Fruit fly (Drosophila melanogaster) whole organism, embryonic: ENCODE data around the gene CG43759.

Experiments used
- Abd-B ChIP-seq: fragments of 200-800 bp; sonication (Bioruptor generic); optimal IDR thresholded peaks from 2 replicates; lab custom pipeline; 2018; ENCODE audit warnings: missing biosample characterization, mild to moderate bottlenecking, missing genetic modification characterization, moderate library complexity
- Atf-2 ChIP-seq: fragments of 200-800 bp; sonication (Bioruptor generic); optimal IDR thresholded peaks from 2 replicates; lab custom pipeline; 2016; ENCODE audit warnings: missing biosample characterization, missing genetic modification characterization
- CG1024 ChIP-seq: fragments of 200-800 bp; sonication (Bioruptor generic); IDR thresholded peaks from 2 replicates; pipeline ENCODE4 v1.3.6; 2022; ENCODE audit warnings: missing biosample characterization, missing genetic modification characterization
- CG12942 ChIP-seq: fragments of 200-800 bp; sonication (Bioruptor generic); optimal IDR thresholded peaks from 3 replicates; lab custom pipeline; 2016; ENCODE audit warnings: missing biosample characterization, missing genetic modification characterization
- CG17359 ChIP-seq: fragments of 200-800 bp; sonication (Bioruptor generic); optimal IDR thresholded peaks from 3 replicates; lab custom pipeline; 2018; ENCODE audit warnings: missing biosample characterization, mild to moderate bottlenecking, missing genetic modification characterization, moderate library complexity
- CG18599 ChIP-seq: fragments of 200-800 bp; sonication (Bioruptor generic); optimal IDR thresholded peaks from 3 replicates; lab custom pipeline; 2017; ENCODE audit warnings: missing biosample characterization, missing genetic modification characterization, mild to moderate bottlenecking, moderate library complexity, missing genetic modification reagents
- CG2120 ChIP-seq: fragments of 200-800 bp; sonication (Bioruptor generic); optimal IDR thresholded peaks from 3 replicates; lab custom pipeline; 2016; ENCODE audit warnings: missing biosample characterization, missing genetic modification characterization
- CG2129 ChIP-seq: fragments of 200-800 bp; sonication (Bioruptor generic); IDR thresholded peaks from 2 replicates; pipeline ENCODE4 v1.3.6; 2022; ENCODE audit warnings: missing biosample characterization, missing genetic modification characterization; ENCODE audit not compliant: partially characterized antibody
- CG2889 ChIP-seq: fragments of 200-800 bp; sonication (Bioruptor generic); IDR thresholded peaks from 3 replicates; pipeline ENCODE4 v1.3.6; 2022; ENCODE audit warnings: missing biosample characterization, missing genetic modification characterization
- CG30403 ChIP-seq: fragments of 200-800 bp; sonication (Bioruptor generic); optimal IDR thresholded peaks from 3 replicates; lab custom pipeline; 2016; ENCODE audit warnings: missing biosample characterization, missing genetic modification characterization
- CG31441 ChIP-seq: fragments of 200-800 bp; sonication (Bioruptor generic); IDR thresholded peaks from 2 replicates; pipeline ENCODE4 v1.3.6; 2022; ENCODE audit warnings: missing biosample characterization, missing genetic modification characterization
- CG3163 ChIP-seq: fragments of 200-800 bp; sonication (Bioruptor generic); optimal IDR thresholded peaks from 3 replicates; lab custom pipeline; 2016; ENCODE audit warnings: missing biosample characterization, missing genetic modification characterization
- CG3726 ChIP-seq: fragments of 200-800 bp; sonication (Bioruptor generic); IDR thresholded peaks from 3 replicates; pipeline ENCODE4, ENCODE4 v1.3.6; 2022; ENCODE audit warnings: missing biosample characterization, missing genetic modification characterization
- CG4282 ChIP-seq: fragments of 200-800 bp; sonication (Bioruptor generic); optimal IDR thresholded peaks from 2 replicates; lab custom pipeline; 2016; ENCODE audit warnings: missing biosample characterization, missing genetic modification characterization
- CG6689 ChIP-seq: fragments of 200-800 bp; sonication (Bioruptor generic); IDR thresholded peaks from 2 replicates; pipeline ENCODE4 v1.3.6; 2022; ENCODE audit warnings: missing biosample characterization, missing genetic modification characterization
- CG8388 ChIP-seq: fragments of 200-800 bp; sonication (Bioruptor generic); optimal IDR thresholded peaks from 2 replicates; lab custom pipeline; 2019; ENCODE audit warnings: missing biosample characterization, mild to moderate bottlenecking, missing genetic modification characterization, moderate library complexity
- Dad ChIP-seq: fragments of 200-800 bp; sonication (Bioruptor generic); optimal IDR thresholded peaks from 3 replicates; lab custom pipeline; 2016; ENCODE audit warnings: missing biosample characterization, missing genetic modification characterization
- Dll ChIP-seq: fragments of 200-800 bp; sonication (Bioruptor generic); IDR thresholded peaks from 4 replicates; pipeline ENCODE4 v1.3.6; 2022; ENCODE audit warnings: missing biosample characterization, missing genetic modification characterization; ENCODE audit not compliant: partially characterized antibody
- Drgx ChIP-seq: fragments of 200-800 bp; sonication (Bioruptor generic); IDR thresholded peaks from 2 replicates; pipeline ENCODE4 v1.3.6; 2022; ENCODE audit warnings: missing biosample characterization, missing genetic modification characterization
- Ets65A ChIP-seq: fragments of 200-800 bp; sonication (Bioruptor generic); peaks from one replicate; lab custom pipeline; 2016; ENCODE audit warnings: missing biosample characterization, missing genetic modification characterization
- Hr39 ChIP-seq: fragments of >200 bp; optimal IDR thresholded peaks from 2 replicates; lab custom pipeline; 2017
- MTF-1 ChIP-seq: fragments of 200-800 bp; sonication (Bioruptor generic); optimal IDR thresholded peaks from 2 replicates; lab custom pipeline; 2018; ENCODE audit warnings: missing biosample characterization, mild to moderate bottlenecking, missing genetic modification characterization, borderline replicate concordance
- Max ChIP-seq: fragments of 200-800 bp; sonication (Bioruptor generic); optimal IDR thresholded peaks from 2 replicates; lab custom pipeline; 2016; ENCODE audit warnings: missing biosample characterization, mild to moderate bottlenecking, missing genetic modification characterization
- Oaz ChIP-seq: fragments of 200-800 bp; sonication (Bioruptor generic); IDR thresholded peaks from 2 replicates; pipeline ENCODE4 v1.3.6; 2022; ENCODE audit warnings: missing biosample characterization, missing genetic modification characterization
- Scr ChIP-seq: fragments of 200-800 bp; sonication (Bioruptor generic); IDR thresholded peaks from 2 replicates; pipeline ENCODE4 v1.3.6; 2022; ENCODE audit warnings: missing biosample characterization, missing genetic modification characterization; ENCODE audit not compliant: partially characterized antibody
- Sox102F ChIP-seq: fragments of 200-800 bp; sonication (Bioruptor generic); optimal IDR thresholded peaks from 2 replicates; lab custom pipeline; 2018; ENCODE audit warnings: missing biosample characterization, mild to moderate bottlenecking, missing genetic modification characterization, moderate library complexity
- Stat92E ChIP-seq, 3 experiments: fragments of >200 bp in 2 of 3; fragments of 200-800 bp in 1 of 3; sonication (Bioruptor generic) in 1 of 3; optimal IDR thresholded peaks; 2 replicates each; lab custom pipeline; 2017 to 2019; ENCODE audit warnings: missing biosample characterization in 3 of 3, missing genetic modification characterization in 3 of 3, mild to moderate bottlenecking in 1 of 3, moderate library complexity in 1 of 3
- Xrp1 ChIP-seq: fragments of 200-800 bp; sonication (Bioruptor generic); IDR thresholded peaks from 2 replicates; pipeline ENCODE4 v1.3.6; 2022; ENCODE audit warnings: missing biosample characterization, missing genetic modification characterization
- ash1 ChIP-seq: fragments of 200-800 bp; sonication (Bioruptor generic); optimal IDR thresholded peaks from 2 replicates; lab custom pipeline; 2018; ENCODE audit warnings: missing biosample characterization, mild to moderate bottlenecking, missing genetic modification characterization
- bab2 ChIP-seq: fragments of 200-800 bp; sonication (Bioruptor generic); optimal IDR thresholded peaks from 2 replicates; lab custom pipeline; 2016; ENCODE audit warnings: missing biosample characterization, missing genetic modification characterization
- bsh ChIP-seq, 2 experiments: fragments of 200-800 bp; sonication (Bioruptor generic); optimal IDR thresholded peaks; 2 replicates each; lab custom pipeline; 2017 to 2018; ENCODE audit warnings: mild to moderate bottlenecking in 2 of 2, missing biosample characterization in 2 of 2, missing genetic modification characterization in 2 of 2, moderate library complexity in 1 of 2
- crol ChIP-seq: fragments of 200-800 bp; sonication (Bioruptor generic); IDR thresholded peaks from 2 replicates; pipeline ENCODE4 v1.3.6; 2022; ENCODE audit warnings: missing biosample characterization, missing genetic modification characterization
- da ChIP-seq: fragments of 200-800 bp; sonication (Bioruptor generic); optimal IDR thresholded peaks from 2 replicates; lab custom pipeline; 2016; ENCODE audit warnings: missing biosample characterization, missing genetic modification characterization
- dm ChIP-seq: fragments of 200-800 bp; sonication (Bioruptor generic); optimal IDR thresholded peaks from 3 replicates; lab custom pipeline; 2016; ENCODE audit warnings: missing biosample characterization, missing genetic modification characterization
- fd102C ChIP-seq: fragments of 200-800 bp; sonication (Bioruptor generic); optimal IDR thresholded peaks from 2 replicates; lab custom pipeline; 2018; ENCODE audit warnings: missing biosample characterization, mild to moderate bottlenecking, missing genetic modification characterization, moderate library complexity
- fd96Cb ChIP-seq: fragments of 200-800 bp; sonication (Bioruptor generic); optimal IDR thresholded peaks from 2 replicates; lab custom pipeline; 2018; ENCODE audit warnings: missing biosample characterization, mild to moderate bottlenecking, missing genetic modification characterization, moderate library complexity
- grn ChIP-seq: fragments of 200-800 bp; sonication (Bioruptor generic); optimal IDR thresholded peaks from 3 replicates; lab custom pipeline; 2017; ENCODE audit warnings: missing biosample characterization, missing genetic modification characterization
- jing ChIP-seq: fragments of 200-800 bp; sonication (Bioruptor generic); optimal IDR thresholded peaks from 2 replicates; lab custom pipeline; 2018; ENCODE audit warnings: missing biosample characterization, mild to moderate bottlenecking, missing genetic modification characterization
- lmd ChIP-seq: fragments of 200-800 bp; sonication (Bioruptor generic); IDR thresholded peaks from 2 replicates; pipeline ENCODE4 v1.3.6; 2022; ENCODE audit warnings: missing biosample characterization, missing genetic modification characterization
- otp ChIP-seq: fragments of 200-800 bp; sonication (Bioruptor generic); IDR thresholded peaks from 3 replicates; pipeline ENCODE4, ENCODE4 v1.3.6; 2022; ENCODE audit warnings: missing biosample characterization, missing genetic modification characterization
- peb ChIP-seq: fragments of 200-800 bp; sonication (Bioruptor generic); IDR thresholded peaks from 2 replicates; pipeline ENCODE4 v1.3.6; 2022; ENCODE audit warnings: missing biosample characterization, missing genetic modification characterization
- prd ChIP-seq, 3 experiments: fragments of >200 bp in 2 of 3; fragments of 200-800 bp in 1 of 3; sonication (Bioruptor generic) in 1 of 3; optimal IDR thresholded peaks in 2 of 3; IDR thresholded peaks in 1 of 3; 2 replicates in 2 of 3; 3 replicates in 1 of 3; pipeline versions ENCODE4 v1.3.6 to Lab custom; 2017 to 2022; ENCODE audit warnings: missing biosample characterization in 1 of 3, missing genetic modification characterization in 1 of 3
- psq ChIP-seq: fragments of 200-800 bp; sonication (Bioruptor generic); optimal IDR thresholded peaks from 2 replicates; lab custom pipeline; 2017; ENCODE audit warnings: missing biosample characterization, missing genetic modification characterization
- rib ChIP-seq: fragments of 200-800 bp; sonication (Bioruptor generic); IDR thresholded peaks from 2 replicates; pipeline ENCODE4 v1.3.6; 2022; ENCODE audit warnings: missing biosample characterization, missing genetic modification characterization
- sens ChIP-seq: fragments of 200-800 bp; sonication (Bioruptor generic); peaks from one replicate; lab custom pipeline; 2016; ENCODE audit warnings: missing biosample characterization, missing genetic modification characterization
- ttk ChIP-seq: fragments of 200-800 bp; sonication (Bioruptor generic); IDR thresholded peaks from 2 replicates; pipeline ENCODE4 v2.1.2; 2022; ENCODE audit warnings: missing biosample characterization, missing genetic modification characterization
- zf30C ChIP-seq: fragments of 200-800 bp; sonication (Bioruptor generic); optimal IDR thresholded peaks from 3 replicates; lab custom pipeline; 2018; ENCODE audit warnings: missing biosample characterization, mild to moderate bottlenecking, missing genetic modification characterization

CG43759 gene

DNA sequence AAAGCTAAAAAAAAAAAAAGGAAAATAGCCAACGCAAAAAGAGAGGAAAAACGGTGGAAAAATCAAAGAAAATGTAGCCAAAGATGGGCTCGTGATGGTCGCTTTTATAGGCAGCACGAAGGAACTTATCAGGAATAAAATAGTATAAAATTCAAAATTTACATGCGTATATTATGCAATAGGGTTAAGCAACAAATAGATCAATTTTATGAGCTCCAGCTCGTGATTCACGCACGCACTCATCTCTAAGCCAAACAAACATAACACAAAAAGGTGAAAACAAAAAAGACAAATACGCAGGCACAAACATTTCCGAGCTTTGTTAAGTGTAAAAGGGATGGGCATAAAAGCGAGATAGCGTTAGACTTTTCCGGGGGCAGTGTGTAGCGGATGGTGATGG lies 78.7 kb downstream of the CG43759 start (continued):
- TF ChIP-seq Abd-B (peak; percentile 14), Scr (GFP tag; lab: Robert Waterston, UW) (peak; percentile 63)

DNA sequence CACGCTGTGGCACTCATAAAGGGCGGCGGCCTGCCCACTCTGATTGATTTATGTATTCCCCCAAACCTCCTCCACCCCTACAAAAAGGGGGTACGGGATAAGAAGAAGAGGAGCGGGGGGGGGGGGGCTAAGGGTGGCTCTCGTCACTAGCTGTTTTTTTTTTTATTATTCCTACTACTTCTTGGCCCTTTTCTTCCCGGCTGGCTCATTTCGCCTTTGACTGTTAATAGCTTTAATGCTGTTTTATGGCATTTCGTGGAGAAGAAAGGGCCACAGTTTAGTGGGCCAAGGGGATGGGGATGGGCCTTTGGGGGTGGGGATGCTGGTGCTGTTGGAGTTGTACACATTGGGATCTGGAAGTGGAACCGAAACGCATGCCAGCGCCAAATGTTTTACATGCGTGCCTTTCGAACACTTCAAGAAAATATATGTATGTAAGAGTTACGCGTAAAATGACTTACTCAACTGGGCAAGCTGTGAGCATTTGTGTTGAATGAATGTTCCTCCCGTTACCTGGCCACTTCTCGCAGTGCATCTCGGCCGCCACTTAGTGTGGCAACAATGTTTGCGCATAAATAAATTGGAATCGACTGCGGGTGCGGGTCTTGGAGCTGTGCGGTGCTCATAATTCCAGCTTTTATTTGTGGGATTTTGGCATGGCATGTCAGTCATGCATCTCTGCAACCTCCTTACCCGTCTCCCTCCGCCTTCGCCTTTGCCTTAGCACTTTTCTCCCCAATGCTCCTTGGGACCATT lies 80.2 kb downstream of the CG43759 start:
- TF ChIP-seq rib: no peak
- TF ChIP-seq CG2120: no peak
- TF ChIP-seq CG3163 (GFP tag; lab: Kevin White, UChicago): no peak
- TF ChIP-seq CG3726: no peak
- TF ChIP-seq CG2889 (GFP tag; lab: Robert Waterston, UW): no peak
- peak in 1 of 2 experiments; percentile 21 for TF ChIP-seq bsh (GFP tag; optimal IDR thresholded peaks at IDR 0.05; lab: Kevin White, UChicago)
- peak; percentile 65 for TF ChIP-seq sens (GFP tag; lab: Kevin White, UChicago)
- TF ChIP-seq fd96Cb (tag; lab: Kevin White, UChicago): peak; percentile 8
- peak; percentile 42 for TF ChIP-seq CG17359
- TF ChIP-seq bab2 (GFP tag; lab: Kevin White, UChicago): no peak
- TF ChIP-seq CG2129 (GFP tag; lab: Robert Waterston, UW): no peak
- TF ChIP-seq ttk: peak; percentile 20; the same call in 1 of the 2 replicates
- TF ChIP-seq Xrp1 (GFP tag; lab: Robert Waterston, UW): peak; percentile 39; the same call in 1 of the 2 replicates
- TF ChIP-seq lmd (GFP tag; lab: Robert Waterston, UW): 0 out of 2 replicates have a peak, but pooled peaks have one; percentile 5
- no peak for TF ChIP-seq CG6689 (GFP tag; lab: Robert Waterston, UW)
- no peak for TF ChIP-seq da (GFP tag; lab: Kevin White, UChicago)
- no peak for TF ChIP-seq dm (GFP tag; lab: Kevin White, UChicago)
- no peak for TF ChIP-seq Stat92E (GFP tag; optimal IDR thresholded peaks at IDR 0.05; lab: Kevin White, UChicago)
- TF ChIP-seq grn (GFP tag; lab: Kevin White, UChicago): no peak
- no peak for TF ChIP-seq CG4282 (GFP tag; lab: Kevin White, UChicago)
- 0 out of 2 replicates have a peak, but pooled peaks have one; percentile 25 for TF ChIP-seq CG1024 (GFP tag; lab: Robert Waterston, UW)
- TF ChIP-seq CG30403 (GFP tag; lab: Kevin White, UChicago): no peak
- TF ChIP-seq CG8388 (GFP tag; lab: Kevin White, UChicago): no peak
- TF ChIP-seq Hr39 (lab: Kevin White, UChicago): no peak
- no peak for TF ChIP-seq peb (GFP tag; lab: Robert Waterston, UW)
- no peak for TF ChIP-seq Ets65A (GFP tag; lab: Kevin White, UChicago)
- TF ChIP-seq Oaz (GFP tag; lab: Robert Waterston, UW): no peak
- TF ChIP-seq Dad (GFP tag; lab: Kevin White, UChicago): no peak
- no peak for TF ChIP-seq Drgx (GFP tag; lab: Robert Waterston, UW)
- no peak for TF ChIP-seq Atf-2 (GFP tag; lab: Kevin White, UChicago)
- TF ChIP-seq Abd-B: peak; percentile 10
- TF ChIP-seq Dll (GFP tag; lab: Robert Waterston, UW): no peak
- no peak for TF ChIP-seq psq (GFP tag; lab: Kevin White, UChicago)
- no peak for TF ChIP-seq Max
- TF ChIP-seq CG18599 (GFP tag; lab: Kevin White, UChicago): peak; percentile 32
- no peak for TF ChIP-seq jing
- no peak for TF ChIP-seq ash1 (GFP tag; lab: Kevin White, UChicago)
- TF ChIP-seq crol: peak; percentile 80
- no peak for TF ChIP-seq CG31441
- no peak for TF ChIP-seq otp (GFP tag; lab: Robert Waterston, UW)
- TF ChIP-seq MTF-1: no peak
- TF ChIP-seq prd (optimal IDR thresholded peaks at IDR 0.05; lab: Kevin White, UChicago): no peak
- peak; percentile 43; the same call in 1 of the 3 replicates for TF ChIP-seq prd (GFP tag; IDR thresholded peaks at IDR 0.05; lab: Robert Waterston, UW)
- TF ChIP-seq fd102C (GFP tag; lab: Kevin White, UChicago): no peak
- TF ChIP-seq CG12942 (GFP tag; lab: Kevin White, UChicago): no peak
- no peak for TF ChIP-seq zf30C
- peak; percentile 12 for TF ChIP-seq Sox102F (GFP tag; lab: Kevin White, UChicago)
